Worm (Caenorhabditis elegans) whole organism, late embryonic: ENCODE results near the gene Y53G8AM.7.

Source experiments
- C38D4.7 ChIP-seq: fragments of 200-800 bp; sonication (Bioruptor generic); optimal IDR thresholded peaks from 2 replicates; lab custom pipeline; 2018; ENCODE audit warnings: mild to moderate bottlenecking, missing genetic modification characterization, moderate library complexity, missing compliant biosample characterization
- K09A11.1 ChIP-seq: sonication (generic microtip); optimal IDR thresholded peaks from 2 replicates; lab custom pipeline; 2017; ENCODE audit warnings: antibody characterized with exemption, mild to moderate bottlenecking, missing genetic modification characterization, missing compliant biosample characterization; ENCODE audit not compliant: insufficient read depth
- T23F11.4 ChIP-seq: fragments of 200-800 bp; sonication (Bioruptor generic); optimal IDR thresholded peaks from 2 replicates; lab custom pipeline; 2018; ENCODE audit warnings: mild to moderate bottlenecking, missing genetic modification characterization, missing compliant biosample characterization
- Y22D7AL.16 ChIP-seq: sonication (generic microtip); optimal IDR thresholded peaks from 2 replicates; lab custom pipeline; 2016; ENCODE audit warnings: missing genetic modification characterization, missing compliant biosample characterization
- ceh-18 ChIP-seq: sonication (generic microtip); optimal IDR thresholded peaks from 2 replicates; lab custom pipeline; 2016; ENCODE audit warnings: missing genetic modification characterization, missing compliant biosample characterization
- ceh-22 ChIP-seq: sonication (generic microtip); optimal IDR thresholded peaks from 2 replicates; lab custom pipeline; 2017; ENCODE audit warnings: missing biosample characterization, missing genetic modification characterization
- ceh-24 ChIP-seq: sonication (generic microtip); optimal IDR thresholded peaks from 2 replicates; lab custom pipeline; 2016; ENCODE audit warnings: mild to moderate bottlenecking, missing genetic modification characterization, missing compliant biosample characterization
- ceh-31 ChIP-seq: sonication (generic microtip); optimal IDR thresholded peaks from 2 replicates; lab custom pipeline; 2016; ENCODE audit warnings: missing genetic modification characterization, missing compliant biosample characterization
- ceh-34 ChIP-seq: sonication (generic microtip); optimal IDR thresholded peaks from 2 replicates; lab custom pipeline; 2016; ENCODE audit warnings: mild to moderate bottlenecking, missing genetic modification characterization, missing compliant biosample characterization
- ceh-45 ChIP-seq: fragments of 200-800 bp; sonication (Bioruptor generic); IDR thresholded peaks from 2 replicates; pipeline ENCODE4 v1.3.6; 2022; ENCODE audit warnings: missing genetic modification reagents, missing genetic modification characterization, missing compliant biosample characterization
- dve-1 ChIP-seq: sonication (generic microtip); optimal IDR thresholded peaks from 2 replicates; lab custom pipeline; 2017; ENCODE audit warnings: antibody characterized with exemption, mild to moderate bottlenecking, missing genetic modification characterization, missing compliant biosample characterization
- elt-2 ChIP-seq: sonication (generic microtip); optimal IDR thresholded peaks from 2 replicates; lab custom pipeline; 2016; ENCODE audit warnings: missing genetic modification reagents, missing genetic modification characterization, missing compliant biosample characterization
- elt-4 ChIP-seq: sonication (generic microtip); optimal IDR thresholded peaks from 2 replicates; lab custom pipeline; 2016; ENCODE audit warnings: missing genetic modification characterization, missing compliant biosample characterization
- ets-4 ChIP-seq: sonication (generic microtip); optimal IDR thresholded peaks from 2 replicates; lab custom pipeline; 2016; ENCODE audit warnings: missing genetic modification characterization, missing compliant biosample characterization
- hlh-30 ChIP-seq: sonication (generic microtip); optimal IDR thresholded peaks from 2 replicates; lab custom pipeline; 2017; ENCODE audit warnings: antibody characterized with exemption, missing genetic modification characterization, missing compliant biosample characterization; ENCODE audit not compliant: insufficient read depth
- hlh-6 ChIP-seq: sonication (generic microtip); optimal IDR thresholded peaks from 2 replicates; lab custom pipeline; 2016; ENCODE audit warnings: missing genotype, missing genetic modification characterization, missing compliant biosample characterization
- hlh-8 ChIP-seq: sonication (generic microtip); optimal IDR thresholded peaks from 2 replicates; lab custom pipeline; 2016; ENCODE audit warnings: missing genotype, missing genetic modification characterization, missing compliant biosample characterization
- lin-11 ChIP-seq: fragments of 200-800 bp; sonication (Bioruptor generic); optimal IDR thresholded peaks from 2 replicates; lab custom pipeline; 2018; ENCODE audit warnings: mild to moderate bottlenecking, missing genetic modification characterization, missing compliant biosample characterization
- madf-2 ChIP-seq: sonication (generic microtip); optimal IDR thresholded peaks from 2 replicates; lab custom pipeline; 2017; ENCODE audit warnings: missing genetic modification characterization, missing compliant biosample characterization
- nfya-1 ChIP-seq: sonication (generic microtip); optimal IDR thresholded peaks from 2 replicates; lab custom pipeline; 2017; ENCODE audit warnings: missing genetic modification characterization, mild to moderate bottlenecking, missing compliant biosample characterization, antibody characterized with exemption, moderate library complexity
- nhr-232 ChIP-seq: sonication (generic microtip); optimal IDR thresholded peaks from 2 replicates; lab custom pipeline; 2016; ENCODE audit warnings: missing genetic modification characterization, missing compliant biosample characterization
- pax-1 ChIP-seq: fragments of 150-350 bp; optimal IDR thresholded peaks from 2 replicates; lab custom pipeline; 2014; ENCODE audit warnings: missing biosample characterization, missing genetic modification characterization
- pha-4 ChIP-seq: fragments of 150-350 bp; optimal IDR thresholded peaks from 2 replicates; lab custom pipeline; 2018; ENCODE audit warnings: missing biosample characterization, missing genetic modification reagents, missing genetic modification characterization
- pqm-1 ChIP-seq: sonication (generic microtip); optimal IDR thresholded peaks from 2 replicates; lab custom pipeline; 2016; ENCODE audit warnings: missing genetic modification characterization, missing compliant biosample characterization
- pros-1 ChIP-seq: fragments of 150-350 bp; optimal IDR thresholded peaks from 2 replicates; lab custom pipeline; 2014; ENCODE audit warnings: missing biosample characterization, missing genetic modification reagents, missing genetic modification characterization
- sox-4 ChIP-seq: sonication (generic microtip); optimal IDR thresholded peaks from 2 replicates; lab custom pipeline; 2017; ENCODE audit warnings: mild to moderate bottlenecking, missing genetic modification characterization, inconsistent platforms, missing compliant biosample characterization
- tbx-2 ChIP-seq: sonication (generic microtip); optimal IDR thresholded peaks from 2 replicates; lab custom pipeline; 2016; ENCODE audit warnings: missing genetic modification characterization, missing compliant biosample characterization
- unc-3 ChIP-seq, 2 experiments: fragments of 200-800 bp in 1 of 2; sonication (Bioruptor generic) in 1 of 2; sonication (generic microtip) in 1 of 2; conservative IDR thresholded peaks in 1 of 2; optimal IDR thresholded peaks in 1 of 2; 2 replicates each; pipeline versions ENCODE4 v1.3.6 to Lab custom; 2016 to 2022; ENCODE audit warnings: missing compliant biosample characterization in 2 of 2, missing genetic modification characterization in 2 of 2, missing genetic modification reagents in 1 of 2
- unc-42 ChIP-seq: sonication (generic microtip); optimal IDR thresholded peaks from 2 replicates; lab custom pipeline; 2016; ENCODE audit warnings: missing genotype, missing genetic modification characterization, missing compliant biosample characterization
- unc-55 ChIP-seq: sonication (generic microtip); optimal IDR thresholded peaks from 2 replicates; lab custom pipeline; 2017; ENCODE audit warnings: missing biosample characterization, missing genetic modification reagents, missing genetic modification characterization
- unc-86 ChIP-seq: sonication (generic microtip); optimal IDR thresholded peaks from 2 replicates; lab custom pipeline; 2016; ENCODE audit warnings: missing genetic modification characterization, missing compliant biosample characterization
- zip-5 ChIP-seq: sonication (generic microtip); optimal IDR thresholded peaks from 2 replicates; lab custom pipeline; 2016; ENCODE audit warnings: missing genetic modification characterization, missing compliant biosample characterization

Gene Y53G8AM.7

DNA sequence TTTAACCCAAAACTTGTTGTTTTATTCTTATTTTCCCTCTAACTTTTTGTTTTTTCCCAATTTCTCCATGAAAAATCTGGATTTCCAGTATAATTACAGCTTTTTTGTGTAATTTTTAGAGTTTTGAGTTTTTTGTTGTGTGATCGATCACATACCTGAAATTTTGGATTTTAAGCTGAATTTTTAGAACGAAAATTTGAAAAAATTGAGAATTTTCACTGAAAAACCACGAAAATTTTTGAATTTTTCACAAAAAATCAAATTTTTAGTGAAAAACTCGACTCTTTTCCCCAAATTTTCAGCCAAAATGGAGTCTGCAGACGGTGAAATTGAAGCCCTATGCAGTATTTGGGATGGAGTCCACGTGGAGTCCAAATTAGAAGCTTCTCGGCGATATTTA is 30.6 kb upstream of the Y53G8AM.7 start, which contains the start of gene Y53G8AR.5:
TSS of gene Y53G8AR.5 (plus strand) at position 301 of the 400 bp plus-strand sequence.
- TF ChIP-seq nhr-232 = no peak
- TF ChIP-seq pha-4 (tag; lab: Kevin White, UChicago) = no peak
- TF ChIP-seq lin-11 = no peak
- no peak for TF ChIP-seq T23F11.4 (GFP tag; lab: Kevin White, UChicago)
- TF ChIP-seq ceh-24 (tag; lab: Kevin White, UChicago) = no peak
- no peak for TF ChIP-seq pqm-1
- no peak for TF ChIP-seq ceh-22 (tag; lab: Kevin White, UChicago)
- TF ChIP-seq madf-2 (tag; lab: Kevin White, UChicago) = no peak
- no peak for TF ChIP-seq elt-4 (tag; lab: Kevin White, UChicago)
- no peak for TF ChIP-seq ceh-31 (tag; lab: Kevin White, UChicago)
- no peak for TF ChIP-seq C38D4.7 (GFP tag; lab: Kevin White, UChicago)
- no peak for TF ChIP-seq ets-4
- TF ChIP-seq unc-3 (GFP tag; conservative IDR thresholded peaks at IDR 0.05; lab: Robert Waterston, UW) = no peak
- no peak for TF ChIP-seq unc-3 (tag; optimal IDR thresholded peaks at IDR 0.05; lab: Kevin White, UChicago)

DNA sequence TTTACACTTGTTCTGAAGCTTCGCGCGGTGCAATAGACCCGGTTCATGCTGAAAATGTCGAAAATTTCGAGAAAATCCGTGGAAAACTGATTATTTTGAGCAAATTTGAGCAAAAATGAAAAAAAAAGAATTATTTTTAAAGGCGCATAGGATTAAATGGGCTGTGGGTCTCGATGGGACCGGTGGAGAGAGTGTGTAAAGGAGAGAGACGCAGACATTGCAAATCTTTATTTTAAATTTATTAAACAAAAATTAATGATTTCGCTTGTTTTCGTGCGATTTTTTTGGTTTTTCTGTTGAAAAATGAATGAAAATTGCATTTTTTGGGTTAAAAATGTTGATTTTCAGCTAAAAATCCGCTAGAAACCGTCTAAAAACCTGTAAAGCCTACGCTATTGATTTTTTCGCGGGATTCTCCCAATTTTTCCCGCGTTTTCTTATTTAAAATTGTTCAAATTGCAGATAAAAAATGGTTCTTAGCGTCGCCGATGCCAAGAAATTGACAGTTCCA is 27.8 kb upstream of the Y53G8AM.7 start, which contains the start of the genes Y53G8AR.8 and Y53G8AR.6:
TSS of gene Y53G8AR.8 (minus strand) at position 48 of the 511 bp plus-strand sequence.
TSS of gene Y53G8AR.6 (plus strand) at position 461 of the 511 bp plus-strand sequence.
- TF ChIP-seq zip-5 (tag; lab: Kevin White, UChicago) (no peak), unc-42 (tag; lab: Kevin White, UChicago) (peak; percentile 74), ceh-45 (GFP tag; lab: Robert Waterston, UW) (no peak), pax-1 (tag; lab: Kevin White, UChicago) (peak; percentile 4)
- TF ChIP-seq, all 69 proteins: peak for 2

DNA sequence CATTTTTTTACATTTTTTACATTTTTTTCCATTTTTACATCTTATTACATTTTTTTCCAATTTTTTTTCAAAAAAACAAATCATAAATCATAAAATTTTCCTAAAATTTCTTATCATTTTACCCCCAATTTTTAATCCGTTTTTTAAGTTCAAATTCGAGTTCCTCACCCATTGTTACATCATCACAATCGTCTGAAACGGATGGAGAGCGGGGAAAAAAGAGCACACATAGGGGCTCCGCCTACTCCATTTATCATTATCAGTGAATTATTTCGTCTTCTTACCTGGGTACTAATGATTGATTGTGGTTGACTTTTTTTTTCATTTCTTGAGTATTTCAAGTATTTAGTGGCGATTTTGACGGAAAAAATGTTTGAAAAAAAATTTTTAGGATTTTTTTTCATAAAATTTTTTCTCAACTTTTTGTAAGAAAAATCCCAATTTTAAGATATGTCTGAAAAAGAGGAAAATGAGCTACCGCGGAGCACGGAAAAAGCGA is 15.4 kb upstream of the Y53G8AM.7 start, which contains the start of gene mfsd-8:
TSS of gene mfsd-8 (plus strand) at position 449 of the 499 bp plus-strand sequence.
- no peak for TF ChIP-seq hlh-6 (tag; lab: Kevin White, UChicago)
- no peak for TF ChIP-seq pax-1 (tag; lab: Kevin White, UChicago)
- no peak for TF ChIP-seq Y22D7AL.16 (tag; lab: Kevin White, UChicago)
- no peak for TF ChIP-seq hlh-30 (tag; lab: Kevin White, UChicago)
- TF ChIP-seq ceh-31 (tag; lab: Kevin White, UChicago) = no peak
- TF ChIP-seq, all 69 proteins: peak for 0

DNA sequence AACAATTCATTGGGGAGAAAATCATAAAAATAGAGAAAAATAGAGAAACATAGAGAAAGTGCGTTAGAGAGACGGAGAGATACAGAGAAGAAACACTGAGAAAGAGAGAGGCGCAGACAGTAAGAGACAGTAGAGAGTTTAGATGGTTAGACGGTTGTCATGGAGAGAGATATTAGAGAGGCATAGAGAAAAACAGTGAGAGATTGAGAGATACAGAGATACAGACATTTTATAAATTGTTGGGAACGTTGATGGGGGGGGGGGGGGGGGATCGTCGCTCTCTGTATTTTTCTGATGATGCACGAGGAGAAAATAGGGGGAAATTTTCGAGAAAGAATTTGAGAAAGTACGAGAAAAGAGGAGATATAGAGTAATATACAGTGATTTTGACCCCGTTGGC is 12.8 kb upstream of the Y53G8AM.7 start:
- TF ChIP-seq unc-42 (tag; lab: Kevin White, UChicago) (no peak), ceh-34 (tag; lab: Kevin White, UChicago) (no peak), ceh-31 (tag; lab: Kevin White, UChicago) (peak; percentile 22), elt-2 (tag; lab: Kevin White, UChicago) (peak; percentile 17), ceh-18 (peak; percentile 39), ceh-24 (tag; lab: Kevin White, UChicago) (no peak), dve-1 (peak; percentile 54), pax-1 (tag; lab: Kevin White, UChicago) (peak; percentile 70), nfya-1 (peak; percentile 68), unc-55 (GFP tag; lab: Kevin White, UChicago) (peak; percentile 90), K09A11.1 (tag; lab: Kevin White, UChicago) (peak; percentile 1), hlh-30 (tag; lab: Kevin White, UChicago) (peak; percentile 25), madf-2 (tag; lab: Kevin White, UChicago) (no peak), hlh-8 (tag; lab: Kevin White, UChicago) (no peak), tbx-2 (peak; percentile 3)

DNA sequence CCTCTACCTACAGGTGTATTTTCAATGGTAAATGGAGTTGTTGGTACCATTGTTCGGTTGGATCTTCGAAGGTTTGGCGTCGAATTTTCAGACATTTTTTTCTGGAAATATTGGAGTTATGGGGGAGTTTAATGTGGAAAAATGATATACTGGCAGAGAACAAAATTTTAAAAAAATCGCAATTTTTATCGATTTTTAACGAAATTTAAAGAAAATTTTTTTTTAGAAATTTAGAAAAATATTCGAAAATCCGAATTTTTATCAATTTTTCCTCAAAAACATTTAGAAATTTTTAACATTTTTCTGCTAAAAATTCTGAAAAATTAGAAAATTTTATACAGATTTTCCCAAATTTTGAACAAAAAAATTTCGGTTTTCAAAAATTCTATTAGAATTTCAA is 12.1 kb upstream of the Y53G8AM.7 start, which contains the start of gene Y53G8AM.8:
TSS of gene Y53G8AM.8 (minus strand) at position 101 of the 400 bp plus-strand sequence.
- TF ChIP-seq sox-4 (tag; lab: Kevin White, UChicago) = no peak
- no peak for TF ChIP-seq pros-1 (tag; lab: Kevin White, UChicago)
- TF ChIP-seq dve-1 = no peak
- TF ChIP-seq unc-86 = no peak
- no peak for TF ChIP-seq hlh-30 (tag; lab: Kevin White, UChicago)
- no peak for TF ChIP-seq ceh-18
- TF ChIP-seq tbx-2 = no peak
- TF ChIP-seq, all 69 proteins: peak for 0
